Fruit fly (Drosophila melanogaster) whole organism, embryonic: ENCODE measurements around the gene grass.

Source experiments
- CG12104 ChIP-seq: fragments of 200-800 bp; sonication (Bioruptor generic); optimal IDR thresholded peaks from 3 replicates; lab custom pipeline; 2016; ENCODE audit warnings: missing biosample characterization, missing genetic modification characterization
- CG17385 ChIP-seq: fragments of 200-800 bp; sonication (Bioruptor generic); optimal IDR thresholded peaks from 3 replicates; lab custom pipeline; 2018; ENCODE audit warnings: missing biosample characterization, mild to moderate bottlenecking, missing genetic modification characterization
- vvl ChIP-seq: fragments of 200-800 bp; sonication (Bioruptor generic); IDR thresholded peaks from 2 replicates; pipeline ENCODE4 v1.3.6; 2022; ENCODE audit warnings: missing biosample characterization, missing genetic modification characterization

- TF ChIP-seq CG12104 (GFP tag; lab: Kevin White, UChicago) (no peak), CG17385 (GFP tag; lab: Kevin White, UChicago) (no peak), vvl (GFP tag; lab: Robert Waterston, UW) (no peak)
Observed at dm6 chr3R:27167350-27167749, 9.6 kb downstream of the grass start.
